Worm (Caenorhabditis elegans): ENCODE measurements around the gene ZK402.1.

ce11 chrX:1416776-1417354 lies 12.8 kb downstream of the ZK402.1 start, which contains the start of the genes F19G12.4 and F19G12.8:
- no peak for TF ChIP-seq saeg-2 (GFP tag; IDR thresholded peaks at IDR 0.05)
- no peak for TF ChIP-seq skn-1 (tag; optimal IDR thresholded peaks at IDR 0.05)
- TF ChIP-seq nhr-11 (tag; optimal IDR thresholded peaks at IDR 0.05), result no peak
- TF ChIP-seq hlh-30 (tag; optimal IDR thresholded peaks at IDR 0.05; ENCODE audit: insufficient read depth), result no peak
- no peak for TF ChIP-seq mxl-2 (GFP tag; conservative IDR thresholded peaks at IDR 0.05)
- no peak for TF ChIP-seq aly-2 (tag; optimal IDR thresholded peaks at IDR 0.05)
- no peak for TF ChIP-seq fkh-10 (GFP tag; optimal IDR thresholded peaks at IDR 0.05)
- no peak for TF ChIP-seq dpl-1 (GFP tag; optimal IDR thresholded peaks at IDR 0.05)
- TF ChIP-seq dmd-9 (GFP tag; IDR thresholded peaks at IDR 0.05), result no peak
- TF ChIP-seq zag-1 (tag; optimal IDR thresholded peaks at IDR 0.05), result no peak
- TF ChIP-seq nhr-237 (tag; optimal IDR thresholded peaks at IDR 0.05), result no peak

All from whole organism, L4 larva.